Worm (Caenorhabditis elegans) whole organism, L2 larva: ENCODE measurements around the gene nst-1.

Experiments
- ceh-16 ChIP-seq: fragments of 150-350 bp; optimal IDR thresholded peaks from 2 replicates; lab custom pipeline; 2014; ENCODE audit warnings: missing biosample characterization, missing genetic modification characterization
- fos-1 ChIP-seq: fragments of 150-350 bp; optimal IDR thresholded peaks from 2 replicates; lab custom pipeline; 2014; ENCODE audit warnings: missing biosample characterization, missing genetic modification characterization

ce11 chrII:8273060-8273459 lies 9.9 kb downstream of the nst-1 start:
- no peak for TF ChIP-seq fos-1
- no peak for TF ChIP-seq ceh-16 (tag; lab: Kevin White, UChicago)
